Fruit fly (Drosophila melanogaster) whole organism, embryonic: ENCODE results near the gene CG14818.

ENCODE experiments used
- ATbp ChIP-seq: fragments of 200-800 bp; sonication (Bioruptor generic); optimal IDR thresholded peaks from 2 replicates; lab custom pipeline; 2017; ENCODE audit warnings: missing biosample characterization, mild to moderate bottlenecking, missing genetic modification characterization, missing genetic modification reagents
- Antp ChIP-seq: fragments of 200-800 bp; sonication (Bioruptor generic); optimal IDR thresholded peaks from 3 replicates; lab custom pipeline; 2016; ENCODE audit warnings: missing biosample characterization, missing genetic modification characterization
- Asciz ChIP-seq: fragments of 200-800 bp; sonication (Bioruptor generic); optimal IDR thresholded peaks from 2 replicates; lab custom pipeline; 2017; ENCODE audit warnings: missing biosample characterization, mild to moderate bottlenecking, missing genetic modification characterization, missing genetic modification reagents
- Bgb ChIP-seq: fragments of 200-800 bp; sonication (Bioruptor generic); IDR thresholded peaks from 2 replicates; pipeline ENCODE4 v1.3.6; 2022; ENCODE audit warnings: missing biosample characterization, missing genetic modification characterization; ENCODE audit not compliant: partially characterized antibody
- CG10274 ChIP-seq: fragments of 200-800 bp; sonication (Bioruptor generic); optimal IDR thresholded peaks from 3 replicates; lab custom pipeline; 2017; ENCODE audit warnings: missing biosample characterization, mild to moderate bottlenecking, missing genetic modification characterization
- CG10543 ChIP-seq: fragments of 200-800 bp; sonication (Bioruptor generic); optimal IDR thresholded peaks from 3 replicates; lab custom pipeline; 2017; ENCODE audit warnings: missing biosample characterization, mild to moderate bottlenecking, missing genetic modification characterization, moderate library complexity
- CG13287 ChIP-seq: fragments of 200-800 bp; sonication (Bioruptor generic); IDR thresholded peaks from 2 replicates; pipeline ENCODE4 v1.3.6; 2022; ENCODE audit warnings: missing biosample characterization, missing genetic modification characterization; ENCODE audit not compliant: partially characterized antibody
- CG14050 ChIP-seq: fragments of 200-800 bp; sonication (Bioruptor generic); IDR thresholded peaks from 3 replicates; pipeline ENCODE4 v1.3.6; 2022; ENCODE audit warnings: missing biosample characterization, missing genetic modification characterization
- CG1647 ChIP-seq: fragments of 200-800 bp; sonication (Bioruptor generic); optimal IDR thresholded peaks from 3 replicates; lab custom pipeline; 2016; ENCODE audit warnings: missing biosample characterization, missing genetic modification characterization
- CG16813 ChIP-seq: fragments of 200-800 bp; sonication (Bioruptor generic); IDR thresholded peaks from 3 replicates; pipeline ENCODE4 v1.3.6; 2022; ENCODE audit warnings: missing biosample characterization, missing genetic modification characterization; ENCODE audit not compliant: partially characterized antibody
- CG16815 ChIP-seq: fragments of 200-800 bp; sonication (Bioruptor generic); optimal IDR thresholded peaks from 3 replicates; lab custom pipeline; 2017; ENCODE audit warnings: missing biosample characterization, mild to moderate bottlenecking, missing genetic modification characterization
- CG18262 ChIP-seq: fragments of 200-800 bp; optimal IDR thresholded peaks from 3 replicates; lab custom pipeline; 2019; ENCODE audit warnings: missing biosample characterization, mild to moderate bottlenecking, missing genetic modification characterization, moderate library complexity
- CG3163 ChIP-seq: fragments of 200-800 bp; sonication (Bioruptor generic); optimal IDR thresholded peaks from 3 replicates; lab custom pipeline; 2016; ENCODE audit warnings: missing biosample characterization, missing genetic modification characterization
- CG3838 ChIP-seq: fragments of 200-800 bp; sonication (Bioruptor generic); optimal IDR thresholded peaks from 3 replicates; lab custom pipeline; 2016; ENCODE audit warnings: missing biosample characterization, missing genetic modification characterization
- CG3847 ChIP-seq: fragments of 200-800 bp; sonication (Bioruptor generic); IDR thresholded peaks from 2 replicates; pipeline ENCODE4 v1.3.6; 2022; ENCODE audit warnings: missing biosample characterization, missing genetic modification characterization
- CG3995 ChIP-seq: fragments of 200-800 bp; sonication (Bioruptor generic); optimal IDR thresholded peaks from 3 replicates; lab custom pipeline; 2016; ENCODE audit warnings: missing biosample characterization, missing genetic modification characterization
- CG4730 ChIP-seq: fragments of 200-800 bp; sonication (Bioruptor generic); IDR thresholded peaks from 2 replicates; pipeline ENCODE4 v1.3.6; 2022; ENCODE audit warnings: missing biosample characterization, missing genetic modification characterization
- CG6765 ChIP-seq: fragments of 200-800 bp; sonication (Bioruptor generic); optimal IDR thresholded peaks from 3 replicates; lab custom pipeline; 2017; ENCODE audit warnings: missing biosample characterization, mild to moderate bottlenecking, missing genetic modification characterization
- CG7928 ChIP-seq: fragments of 200-800 bp; sonication (Bioruptor generic); optimal IDR thresholded peaks from 2 replicates; lab custom pipeline; 2017; ENCODE audit warnings: missing biosample characterization, mild to moderate bottlenecking, missing genetic modification characterization
- CG9215 ChIP-seq: fragments of 200-800 bp; sonication (Bioruptor generic); IDR thresholded peaks from 2 replicates; pipeline ENCODE4 v1.3.6; 2022; ENCODE audit warnings: missing biosample characterization, missing genetic modification characterization
- CkIIα-i1 ChIP-seq: fragments of 200-800 bp; sonication (Bioruptor generic); IDR thresholded peaks from 2 replicates; pipeline ENCODE4 v1.3.6; 2022; ENCODE audit warnings: missing biosample characterization, missing genetic modification characterization
- Dfd ChIP-seq, 2 experiments: fragments of >200 bp; optimal IDR thresholded peaks; 2 replicates each; lab custom pipeline; 2017; ENCODE audit warnings: missing biosample characterization in 2 of 2, missing genetic modification characterization in 2 of 2
- E2f1 ChIP-seq: fragments of 200-800 bp; sonication (Bioruptor generic); IDR thresholded peaks from 2 replicates; pipeline ENCODE4 v1.3.6; 2022; ENCODE audit warnings: missing biosample characterization, missing genetic modification characterization
- E2f2 ChIP-seq: fragments of 200-800 bp; sonication (Bioruptor generic); IDR thresholded peaks from 2 replicates; pipeline ENCODE4 v1.3.6; 2022; ENCODE audit warnings: missing biosample characterization, missing genetic modification characterization
- GATAe ChIP-seq: fragments of 200-800 bp; sonication (Bioruptor generic); conservative IDR thresholded peaks from 2 replicates; pipeline ENCODE4 v1.3.6; 2022; ENCODE audit warnings: missing biosample characterization, missing genetic modification characterization
- Hr39 ChIP-seq: fragments of >200 bp; optimal IDR thresholded peaks from 2 replicates; lab custom pipeline; 2017
- MTF-1 ChIP-seq: fragments of 200-800 bp; sonication (Bioruptor generic); optimal IDR thresholded peaks from 2 replicates; lab custom pipeline; 2018; ENCODE audit warnings: missing biosample characterization, mild to moderate bottlenecking, missing genetic modification characterization, borderline replicate concordance
- Mrtf ChIP-seq: fragments of 200-800 bp; sonication (Bioruptor generic); IDR thresholded peaks from 3 replicates; pipeline ENCODE4 v1.3.6; 2022; ENCODE audit warnings: missing biosample characterization, missing genetic modification characterization
- NC2α ChIP-seq: fragments of 200-800 bp; sonication (Bioruptor generic); optimal IDR thresholded peaks from 2 replicates; lab custom pipeline; 2016; ENCODE audit warnings: missing biosample characterization, missing genetic modification characterization
- Sox102F ChIP-seq: fragments of 200-800 bp; sonication (Bioruptor generic); optimal IDR thresholded peaks from 2 replicates; lab custom pipeline; 2018; ENCODE audit warnings: missing biosample characterization, mild to moderate bottlenecking, missing genetic modification characterization, moderate library complexity
- al ChIP-seq: fragments of 200-800 bp; sonication (Bioruptor generic); IDR thresholded peaks from 2 replicates; pipeline ENCODE4 v1.3.6; 2022; ENCODE audit warnings: missing biosample characterization, missing genetic modification characterization
- br ChIP-seq: fragments of >200 bp; optimal IDR thresholded peaks from 2 replicates; lab custom pipeline; 2017
- cg ChIP-seq: fragments of 200-800 bp; sonication (Bioruptor generic); optimal IDR thresholded peaks from 3 replicates; lab custom pipeline; 2019; ENCODE audit warnings: missing biosample characterization, mild to moderate bottlenecking, missing genetic modification characterization, moderate library complexity
- chinmo ChIP-seq: fragments of 200-800 bp; sonication (Bioruptor generic); IDR thresholded peaks from 4 replicates; pipeline ENCODE4 v1.3.6; 2022; ENCODE audit warnings: missing biosample characterization, missing genetic modification characterization; ENCODE audit not compliant: partially characterized antibody
- cwo ChIP-seq: fragments of 200-800 bp; sonication (Bioruptor generic); optimal IDR thresholded peaks from 3 replicates; lab custom pipeline; 2017; ENCODE audit warnings: missing biosample characterization, missing genetic modification characterization, mild to moderate bottlenecking, moderate library complexity, missing genetic modification reagents
- danr ChIP-seq: fragments of 200-800 bp; sonication (Bioruptor generic); IDR thresholded peaks from 2 replicates; pipeline ENCODE4 v1.3.6; 2022; ENCODE audit warnings: missing biosample characterization, missing genetic modification characterization
- emc ChIP-seq: fragments of 200-800 bp; sonication (Bioruptor generic); optimal IDR thresholded peaks from 2 replicates; lab custom pipeline; 2016; ENCODE audit warnings: missing biosample characterization, missing genetic modification characterization
- fru ChIP-seq: fragments of >200 bp; optimal IDR thresholded peaks from 2 replicates; lab custom pipeline; 2017
- gem ChIP-seq: fragments of 200-800 bp; sonication (Bioruptor generic); optimal IDR thresholded peaks from 2 replicates; lab custom pipeline; 2019; ENCODE audit warnings: missing biosample characterization, mild to moderate bottlenecking, missing genetic modification characterization, moderate library complexity
- hbn ChIP-seq: fragments of 200-800 bp; sonication (Bioruptor generic); IDR thresholded peaks from 2 replicates; pipeline ENCODE4 v1.3.6; 2022; ENCODE audit warnings: missing biosample characterization, missing genetic modification characterization; ENCODE audit not compliant: partially characterized antibody
- kah ChIP-seq: fragments of 200-800 bp; sonication (Bioruptor generic); optimal IDR thresholded peaks from 2 replicates; lab custom pipeline; 2018; ENCODE audit warnings: missing biosample characterization, mild to moderate bottlenecking, missing genetic modification characterization
- lov ChIP-seq, 2 experiments: fragments of 200-800 bp in 1 of 2; fragments of >200 bp in 1 of 2; sonication (Bioruptor generic) in 1 of 2; IDR thresholded peaks in 1 of 2; optimal IDR thresholded peaks in 1 of 2; 2 replicates in 1 of 2; 3 replicates in 1 of 2; pipeline versions ENCODE4 v1.3.6 to Lab custom; 2017 to 2022; ENCODE audit warnings: missing biosample characterization in 1 of 2, missing genetic modification characterization in 1 of 2
- nmo ChIP-seq: fragments of 200-800 bp; sonication (Bioruptor generic); optimal IDR thresholded peaks from 2 replicates; lab custom pipeline; 2018; ENCODE audit warnings: missing biosample characterization, mild to moderate bottlenecking, missing genetic modification characterization, moderate library complexity
- sens ChIP-seq: fragments of 200-800 bp; sonication (Bioruptor generic); peaks from one replicate; lab custom pipeline; 2016; ENCODE audit warnings: missing biosample characterization, missing genetic modification characterization
- ssp ChIP-seq: fragments of 200-800 bp; sonication (Bioruptor generic); IDR thresholded peaks from 2 replicates; pipeline ENCODE4 v1.3.6; 2022; ENCODE audit warnings: missing biosample characterization, missing genetic modification characterization
- tll ChIP-seq, 2 experiments: fragments of 200-800 bp in 1 of 2; fragments of >200 bp in 1 of 2; sonication (Bioruptor generic) in 1 of 2; optimal IDR thresholded peaks; 2 replicates each; lab custom pipeline; 2017 to 2019; ENCODE audit warnings: missing biosample characterization in 2 of 2, missing genetic modification characterization in 2 of 2, mild to moderate bottlenecking in 1 of 2, moderate library complexity in 1 of 2
- toy ChIP-seq: fragments of 200-800 bp; sonication (Bioruptor generic); IDR thresholded peaks from 2 replicates; pipeline ENCODE4 v1.3.6; 2022; ENCODE audit warnings: missing biosample characterization, missing genetic modification characterization
- tup ChIP-seq: fragments of 200-800 bp; sonication (Bioruptor generic); optimal IDR thresholded peaks from 2 replicates; lab custom pipeline; 2016; ENCODE audit warnings: missing biosample characterization, mild to moderate bottlenecking, missing genetic modification characterization, moderate library complexity
- tx ChIP-seq: fragments of 200-800 bp; sonication (Bioruptor generic); optimal IDR thresholded peaks from 2 replicates; lab custom pipeline; 2016; ENCODE audit warnings: missing biosample characterization, missing genetic modification characterization
- unc-4 ChIP-seq: fragments of 200-800 bp; sonication (Bioruptor generic); IDR thresholded peaks from 2 replicates; pipeline ENCODE4 v1.3.6; 2022; ENCODE audit warnings: missing biosample characterization, missing genetic modification characterization; ENCODE audit not compliant: partially characterized antibody
- zf30C ChIP-seq: fragments of 200-800 bp; sonication (Bioruptor generic); optimal IDR thresholded peaks from 3 replicates; lab custom pipeline; 2018; ENCODE audit warnings: missing biosample characterization, mild to moderate bottlenecking, missing genetic modification characterization
- zfh2 ChIP-seq: fragments of 200-800 bp; sonication (Bioruptor generic); optimal IDR thresholded peaks from 2 replicates; lab custom pipeline; 2016; ENCODE audit warnings: missing biosample characterization, missing genetic modification characterization

The CG14818 gene

DNA sequence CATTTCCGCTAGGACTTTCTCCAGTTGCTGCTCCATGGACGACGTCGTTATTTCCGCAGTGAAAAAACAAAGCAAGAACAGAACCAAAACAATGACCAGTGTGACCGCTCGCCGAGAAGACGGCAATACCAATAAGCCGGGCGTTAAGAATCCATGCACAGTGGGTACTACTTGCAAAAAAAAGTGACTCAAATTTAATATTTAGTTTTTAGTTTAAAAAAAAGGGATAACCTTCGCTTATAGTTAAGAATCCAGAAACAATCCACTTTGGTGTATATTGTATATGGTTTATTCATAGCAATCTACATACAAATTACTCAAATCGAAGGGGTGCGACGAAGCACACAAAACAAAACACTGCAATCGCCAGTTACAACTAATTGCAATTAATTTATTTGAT lies 20.7 kb downstream of the CG14818 start, which contains the start of gene Lamtor5 (continued):
- TF ChIP-seq CkIIα-i1 (GFP tag; lab: Robert Waterston, UW) (no peak), cwo (peak; percentile 27), Bgb (peak; percentile 20; the same call in 1 of the 2 replicates), nmo (GFP tag; lab: Kevin White, UChicago) (peak; percentile 34), CG16813 (GFP tag; lab: Robert Waterston, UW) (no peak), cg (GFP tag; lab: Kevin White, UChicago) (no peak), CG4730 (GFP tag; lab: Robert Waterston, UW) (no peak), CG16815 (GFP tag; lab: Kevin White, UChicago) (no peak), GATAe (GFP tag; lab: Robert Waterston, UW) (no peak), Antp (no peak), Hr39 (no peak), danr (GFP tag; lab: Robert Waterston, UW) (no peak), zfh2 (GFP tag; lab: Kevin White, UChicago) (peak; percentile 10), ATbp (GFP tag; lab: Kevin White, UChicago) (peak; percentile 3), CG6765 (no peak), hbn (GFP tag; lab: Robert Waterston, UW) (no peak), al (no peak), fru (no peak), sens (GFP tag; lab: Kevin White, UChicago) (peak; percentile 93), zf30C (GFP tag; lab: Kevin White, UChicago) (no peak), kah (GFP tag; lab: Kevin White, UChicago) (no peak), unc-4 (GFP tag; lab: Robert Waterston, UW) (no peak), Asciz (GFP tag; lab: Kevin White, UChicago) (no peak), CG9215 (no peak), CG14050 (GFP tag; lab: Robert Waterston, UW) (no peak), tup (GFP tag; lab: Kevin White, UChicago) (no peak), CG3163 (GFP tag; lab: Kevin White, UChicago) (no peak), Mrtf (GFP tag; lab: Robert Waterston, UW) (no peak), CG3847 (GFP tag; lab: Robert Waterston, UW) (no peak), Dfd (GFP tag; optimal IDR thresholded peaks at IDR 0.05; lab: Kevin White, UChicago) (no peak), CG3838 (GFP tag; lab: Kevin White, UChicago) (no peak), emc (GFP tag; lab: Kevin White, UChicago) (no peak), gem (peak; percentile 68), CG13287 (GFP tag; lab: Robert Waterston, UW) (peak; percentile 44), CG10274 (GFP tag; lab: Kevin White, UChicago) (no peak), br (lab: Kevin White, UChicago) (no peak), CG10543 (GFP tag; lab: Kevin White, UChicago) (peak; percentile 22), CG1647 (GFP tag; lab: Kevin White, UChicago) (no peak), chinmo (GFP tag; lab: Robert Waterston, UW) (no peak), CG7928 (no peak), E2f2 (GFP tag; lab: Robert Waterston, UW) (peak; percentile 25; the same call in 1 of the 2 replicates), CG3995 (GFP tag; lab: Kevin White, UChicago) (no peak), NC2α (no peak), lov (optimal IDR thresholded peaks at IDR 0.05; lab: Kevin White, UChicago) (no peak), lov (GFP tag; IDR thresholded peaks at IDR 0.05; lab: Robert Waterston, UW) (no peak), tll (GFP tag; optimal IDR thresholded peaks at IDR 0.05; lab: Kevin White, UChicago) (no peak), ssp (GFP tag; lab: Robert Waterston, UW) (no peak), Sox102F (GFP tag; lab: Kevin White, UChicago) (peak; percentile 27), toy (GFP tag; lab: Robert Waterston, UW) (no peak), CG18262 (tag; lab: Kevin White, UChicago) (peak; percentile 32), tx (GFP tag; lab: Kevin White, UChicago) (no peak), MTF-1 (GFP tag; lab: Kevin White, UChicago) (no peak), E2f1 (GFP tag; lab: Robert Waterston, UW) (no peak)
